Fruit fly (Drosophila melanogaster) whole organism, embryonic: ENCODE results near the gene CG13053.

Source experiments
- Adf1 ChIP-seq: fragments of 200-800 bp; sonication (Bioruptor generic); IDR thresholded peaks from 2 replicates; pipeline ENCODE4 v1.3.6; 2022; ENCODE audit warnings: missing biosample characterization, missing genetic modification characterization
- Antp ChIP-seq: fragments of 200-800 bp; sonication (Bioruptor generic); optimal IDR thresholded peaks from 3 replicates; lab custom pipeline; 2016; ENCODE audit warnings: missing biosample characterization, missing genetic modification characterization
- Blimp-1 ChIP-seq: fragments of 200-800 bp; sonication (Bioruptor generic); optimal IDR thresholded peaks from 3 replicates; lab custom pipeline; 2018; ENCODE audit warnings: missing biosample characterization, missing genetic modification characterization, mild to moderate bottlenecking, moderate library complexity, missing genetic modification reagents
- CG10321 ChIP-seq: fragments of 200-800 bp; sonication (Bioruptor generic); IDR thresholded peaks from 2 replicates; pipeline ENCODE4 v1.3.6; 2022; ENCODE audit warnings: missing biosample characterization, missing genetic modification characterization
- CG12071 ChIP-seq: fragments of 200-800 bp; sonication (Bioruptor generic); optimal IDR thresholded peaks from 3 replicates; lab custom pipeline; 2018; ENCODE audit warnings: missing biosample characterization, mild to moderate bottlenecking, missing genetic modification characterization
- CG1233 ChIP-seq: fragments of 200-800 bp; sonication (Bioruptor generic); optimal IDR thresholded peaks from 4 replicates; lab custom pipeline; 2018; ENCODE audit warnings: missing biosample characterization, mild to moderate bottlenecking, missing genetic modification characterization
- CG13296 ChIP-seq: fragments of 200-800 bp; sonication (Bioruptor generic); optimal IDR thresholded peaks from 3 replicates; lab custom pipeline; 2018; ENCODE audit warnings: missing biosample characterization, mild to moderate bottlenecking, missing genetic modification characterization
- CG15073 ChIP-seq: fragments of 200-800 bp; sonication (Bioruptor generic); optimal IDR thresholded peaks from 2 replicates; lab custom pipeline; 2016; ENCODE audit warnings: missing biosample characterization, missing genetic modification characterization
- CG16815 ChIP-seq: fragments of 200-800 bp; sonication (Bioruptor generic); optimal IDR thresholded peaks from 3 replicates; lab custom pipeline; 2017; ENCODE audit warnings: missing biosample characterization, mild to moderate bottlenecking, missing genetic modification characterization
- CG3065 ChIP-seq: fragments of 200-800 bp; sonication (Bioruptor generic); optimal IDR thresholded peaks from 2 replicates; lab custom pipeline; 2016; ENCODE audit warnings: missing biosample characterization, missing genetic modification characterization
- CG4730 ChIP-seq: fragments of 200-800 bp; sonication (Bioruptor generic); IDR thresholded peaks from 2 replicates; pipeline ENCODE4 v1.3.6; 2022; ENCODE audit warnings: missing biosample characterization, missing genetic modification characterization
- CG4854 ChIP-seq: fragments of 200-800 bp; sonication (Bioruptor generic); optimal IDR thresholded peaks from 2 replicates; lab custom pipeline; 2016; ENCODE audit warnings: missing biosample characterization, missing genetic modification characterization, inconsistent platforms
- CG5953 ChIP-seq: fragments of 200-800 bp; sonication (Bioruptor generic); IDR thresholded peaks from 2 replicates; pipeline ENCODE4 v1.3.6; 2022; ENCODE audit warnings: missing biosample characterization, missing genetic modification characterization
- CG7556 ChIP-seq: fragments of 200-800 bp; sonication (Bioruptor generic); optimal IDR thresholded peaks from 2 replicates; lab custom pipeline; 2017; ENCODE audit warnings: missing biosample characterization, mild to moderate bottlenecking, missing genetic modification characterization
- CG8290 ChIP-seq, 3 experiments: fragments of 200-800 bp; sonication (Bioruptor generic); optimal IDR thresholded peaks; 2 replicates each; lab custom pipeline; 2016 to 2019; ENCODE audit warnings: missing biosample characterization in 3 of 3, missing genetic modification characterization in 3 of 3, mild to moderate bottlenecking in 2 of 3, moderate library complexity in 1 of 3
- CG8765 ChIP-seq: fragments of 200-800 bp; sonication (Bioruptor generic); IDR thresholded peaks from 2 replicates; pipeline ENCODE4 v1.3.6; 2022; ENCODE audit warnings: missing biosample characterization, missing genetic modification characterization
- CHES-1-like ChIP-seq: fragments of 200-800 bp; sonication (Bioruptor generic); optimal IDR thresholded peaks from 2 replicates; lab custom pipeline; 2016; ENCODE audit warnings: missing biosample characterization, missing genetic modification characterization
- Dek ChIP-seq: fragments of 200-800 bp; sonication (Bioruptor generic); optimal IDR thresholded peaks from 3 replicates; lab custom pipeline; 2019; ENCODE audit warnings: missing biosample characterization, mild to moderate bottlenecking, missing genetic modification characterization, moderate library complexity
- E2f2 ChIP-seq: fragments of 200-800 bp; sonication (Bioruptor generic); IDR thresholded peaks from 2 replicates; pipeline ENCODE4 v1.3.6; 2022; ENCODE audit warnings: missing biosample characterization, missing genetic modification characterization
- Hmr ChIP-seq: fragments of 200-800 bp; sonication (Bioruptor generic); optimal IDR thresholded peaks from 3 replicates; lab custom pipeline; 2017; ENCODE audit warnings: mild to moderate bottlenecking, missing biosample characterization, missing genetic modification reagents, missing genetic modification characterization
- Stat92E ChIP-seq, 3 experiments: fragments of >200 bp in 2 of 3; fragments of 200-800 bp in 1 of 3; sonication (Bioruptor generic) in 1 of 3; optimal IDR thresholded peaks; 2 replicates each; lab custom pipeline; 2017 to 2019; ENCODE audit warnings: missing biosample characterization in 3 of 3, missing genetic modification characterization in 3 of 3, mild to moderate bottlenecking in 1 of 3, moderate library complexity in 1 of 3
- al ChIP-seq: fragments of 200-800 bp; sonication (Bioruptor generic); IDR thresholded peaks from 2 replicates; pipeline ENCODE4 v1.3.6; 2022; ENCODE audit warnings: missing biosample characterization, missing genetic modification characterization
- bbx ChIP-seq: fragments of 200-800 bp; sonication (Bioruptor generic); IDR thresholded peaks from 2 replicates; pipeline ENCODE4 v1.3.6; 2022; ENCODE audit warnings: missing biosample characterization, missing genetic modification characterization; ENCODE audit not compliant: partially characterized antibody
- crc ChIP-seq: fragments of 200-800 bp; sonication (Bioruptor generic); optimal IDR thresholded peaks from 2 replicates; lab custom pipeline; 2016; ENCODE audit warnings: missing biosample characterization, missing genetic modification characterization
- dan ChIP-seq: fragments of 200-800 bp; sonication (Bioruptor generic); IDR thresholded peaks from 2 replicates; pipeline ENCODE4 v1.3.6; 2022; ENCODE audit warnings: missing biosample characterization, missing genetic modification characterization
- dpn ChIP-seq, 2 experiments: fragments of 200-800 bp; sonication (Bioruptor generic); optimal IDR thresholded peaks; 3 replicates each; lab custom pipeline; 2016; ENCODE audit warnings: missing biosample characterization in 2 of 2, missing genetic modification characterization in 2 of 2
- ewg ChIP-seq: fragments of 200-800 bp; sonication (Bioruptor generic); optimal IDR thresholded peaks from 3 replicates; lab custom pipeline; 2017; ENCODE audit warnings: mild to moderate bottlenecking, missing biosample characterization, missing genetic modification reagents, missing genetic modification characterization
- gcm ChIP-seq: fragments of 200-800 bp; sonication (Bioruptor generic); optimal IDR thresholded peaks from 2 replicates; lab custom pipeline; 2019; ENCODE audit warnings: missing biosample characterization, mild to moderate bottlenecking, missing genetic modification characterization, moderate library complexity
- gro ChIP-seq: fragments of 200-800 bp; sonication (Bioruptor generic); optimal IDR thresholded peaks from 2 replicates; lab custom pipeline; 2016; ENCODE audit warnings: missing biosample characterization, missing genetic modification characterization
- hth ChIP-seq: fragments of >200 bp; optimal IDR thresholded peaks from 2 replicates; lab custom pipeline; 2017; ENCODE audit warnings: inconsistent platforms
- ken ChIP-seq: fragments of 200-800 bp; sonication (Bioruptor generic); IDR thresholded peaks from 3 replicates; pipeline ENCODE4 v1.3.6; 2022; ENCODE audit warnings: missing biosample characterization, missing genetic modification characterization
- oc ChIP-seq: fragments of 200-800 bp; sonication (Bioruptor generic); optimal IDR thresholded peaks from 2 replicates; lab custom pipeline; 2018; ENCODE audit warnings: missing biosample characterization, mild to moderate bottlenecking, missing genetic modification characterization, moderate library complexity
- p53 ChIP-seq: fragments of 200-800 bp; sonication (Bioruptor generic); optimal IDR thresholded peaks from 2 replicates; lab custom pipeline; 2016; ENCODE audit warnings: missing biosample characterization, missing genetic modification characterization
- pzg ChIP-seq: fragments of 200-800 bp; sonication (Bioruptor generic); optimal IDR thresholded peaks from 3 replicates; lab custom pipeline; 2018; ENCODE audit warnings: missing biosample characterization, mild to moderate bottlenecking, missing genetic modification characterization, moderate library complexity
- sima ChIP-seq: fragments of 200-800 bp; sonication (Bioruptor generic); optimal IDR thresholded peaks from 2 replicates; lab custom pipeline; 2016; ENCODE audit warnings: missing biosample characterization, missing genetic modification characterization
- slou ChIP-seq: fragments of 200-800 bp; sonication (Bioruptor generic); optimal IDR thresholded peaks from 3 replicates; lab custom pipeline; 2016; ENCODE audit warnings: missing biosample characterization, missing genetic modification characterization
- tll ChIP-seq, 2 experiments: fragments of 200-800 bp in 1 of 2; fragments of >200 bp in 1 of 2; sonication (Bioruptor generic) in 1 of 2; optimal IDR thresholded peaks; 2 replicates each; lab custom pipeline; 2017 to 2019; ENCODE audit warnings: missing biosample characterization in 2 of 2, missing genetic modification characterization in 2 of 2, mild to moderate bottlenecking in 1 of 2, moderate library complexity in 1 of 2
- tup ChIP-seq: fragments of 200-800 bp; sonication (Bioruptor generic); optimal IDR thresholded peaks from 2 replicates; lab custom pipeline; 2016; ENCODE audit warnings: missing biosample characterization, mild to moderate bottlenecking, missing genetic modification characterization, moderate library complexity

The CG13053 gene

dm6 chr3L:16305820-16306650, 46.5 kb upstream of the CG13053 start, which contains the start of the genes CG13043 and CG13063 (continued):
- no peak for TF ChIP-seq Hmr
- no peak for TF ChIP-seq E2f2 (GFP tag; lab: Robert Waterston, UW)
- no peak for TF ChIP-seq CG15073 (GFP tag; lab: Kevin White, UChicago)
- no peak for TF ChIP-seq CG8290 (GFP tag; optimal IDR thresholded peaks at IDR 0.05; lab: Kevin White, UChicago)
- TF ChIP-seq CG8290 (tag; optimal IDR thresholded peaks at IDR 0.05; lab: Kevin White, UChicago), result no peak
- peak; percentile 7 for TF ChIP-seq oc (tag; lab: Kevin White, UChicago)
- TF ChIP-seq CG4854 (GFP tag; lab: Kevin White, UChicago), result no peak
- no peak for TF ChIP-seq CG3065 (GFP tag; lab: Kevin White, UChicago)
- no peak for TF ChIP-seq CG12071 (GFP tag; lab: Kevin White, UChicago)
- TF ChIP-seq Antp, result no peak
- no peak for TF ChIP-seq hth (lab: Kevin White, UChicago)

dm6 chr3L:16303982-16304381, 44.5 kb upstream of the CG13053 start, which contains the start of gene CG43249:
Gene CG43249 (plus strand): TSS chr3L:16304282.
- TF ChIP-seq ken (GFP tag; lab: Robert Waterston, UW) (no peak), dpn (GFP tag; optimal IDR thresholded peaks at IDR 0.05; lab: Kevin White, UChicago) (no peak), pzg (GFP tag; lab: Kevin White, UChicago) (no peak), sima (GFP tag; lab: Kevin White, UChicago) (no peak), ewg (GFP tag; lab: Kevin White, UChicago) (no peak), p53 (no peak)
- TF ChIP-seq, all 482 proteins: peak for 0

- TF ChIP-seq CG16815 (GFP tag; lab: Kevin White, UChicago), result no peak
- peak; percentile 16 for TF ChIP-seq Blimp-1 (GFP tag; lab: Kevin White, UChicago)
These were observed 43.6 kb upstream of the CG13053 start, which contains the start of gene CG13044 for dm6 chr3L:16303078-16303477. Gene CG13044 (minus strand): TSS chr3L:16303178.

dm6 chr3L:16301153-16301552, 41.6 kb upstream of the CG13053 start, which contains the start of gene CG4982:
Gene CG4982 (plus strand): TSS chr3L:16301453.
- TF ChIP-seq bbx (GFP tag; lab: Robert Waterston, UW) (no peak), gcm (GFP tag; lab: Kevin White, UChicago) (no peak), Adf1 (GFP tag; lab: Robert Waterston, UW) (no peak), Stat92E (GFP tag; optimal IDR thresholded peaks at IDR 0.05; lab: Kevin White, UChicago) (no peak), CG1233 (GFP tag; lab: Kevin White, UChicago) (no peak), slou (GFP tag; lab: Kevin White, UChicago) (no peak), CG7556 (GFP tag; lab: Kevin White, UChicago) (no peak), tup (GFP tag; lab: Kevin White, UChicago) (no peak), CG10321 (no peak), CG5953 (GFP tag; lab: Robert Waterston, UW) (no peak), CHES-1-like (GFP tag; lab: Kevin White, UChicago) (no peak), CG4730 (GFP tag; lab: Robert Waterston, UW) (no peak), gro (GFP tag; lab: Kevin White, UChicago) (no peak), crc (GFP tag; lab: Kevin White, UChicago) (no peak), Dek (tag; lab: Kevin White, UChicago) (no peak), CG8765 (GFP tag; lab: Robert Waterston, UW) (no peak), tll (GFP tag; optimal IDR thresholded peaks at IDR 0.05; lab: Kevin White, UChicago) (no peak), CG13296 (GFP tag; lab: Kevin White, UChicago) (no peak), al (no peak), dan (no peak)
